Fruit fly (Drosophila melanogaster): ENCODE data around the gene CG18508.
A peak's percentile ranks its signal among the peaks of the same experiment; 100 is the strongest.

Gene CG18508

dm6 chrX:3205887-3206794 is 33.2 kb upstream of the CG18508 start (continued):
- TF ChIP-seq CG7368 (GFP tag; optimal IDR thresholded peaks at IDR 0.05) = peak; percentile 64
- TF ChIP-seq Eip75B (GFP tag; optimal IDR thresholded peaks at IDR 0.05) = peak; percentile 55
- peak; percentile 44 for TF ChIP-seq Hr4 (GFP tag; optimal IDR thresholded peaks at IDR 0.05)
- TF ChIP-seq Lpt (GFP tag; optimal IDR thresholded peaks at IDR 0.05) = no peak
- TF ChIP-seq CG4318 (GFP tag; optimal IDR thresholded peaks at IDR 0.05) = no peak
- peak; percentile 69 for TF ChIP-seq eg (GFP tag; IDR thresholded peaks at IDR 0.05)
- TF ChIP-seq CG6854 (GFP tag; optimal IDR thresholded peaks at IDR 0.05) = no peak
- no peak for TF ChIP-seq CG9139 (GFP tag; optimal IDR thresholded peaks at IDR 0.05)
- peak; percentile 23 for TF ChIP-seq Sox15 (GFP tag; optimal IDR thresholded peaks at IDR 0.05)
- TF ChIP-seq Hr38 (GFP tag; optimal IDR thresholded peaks at IDR 0.05) = no peak
- peak; percentile 48 for TF ChIP-seq Sox102F (GFP tag; optimal IDR thresholded peaks at IDR 0.05)
- TF ChIP-seq CG34406 (GFP tag; optimal IDR thresholded peaks at IDR 0.05) = peak; percentile 30
- TF ChIP-seq svp (GFP tag) = peak; percentile 71
- TF ChIP-seq CG1621 (tag; optimal IDR thresholded peaks at IDR 0.05) = no peak
- peak; percentile 47 for TF ChIP-seq lz (GFP tag; optimal IDR thresholded peaks at IDR 0.05)

- TF ChIP-seq Met (GFP tag; optimal IDR thresholded peaks at IDR 0.05) = no peak
- TF ChIP-seq svp (GFP tag) = peak; percentile 34
- TF ChIP-seq Ets21C (GFP tag; optimal IDR thresholded peaks at IDR 0.05) = no peak
- peak; percentile 43 for TF ChIP-seq Eip78C (GFP tag)
These were observed 20.8 kb upstream of the CG18508 start for dm6 chrX:3193774-3194173.

- TF ChIP-seq CG11902 (GFP tag; optimal IDR thresholded peaks at IDR 0.05) = no peak
These were observed 19.4 kb upstream of the CG18508 start for dm6 chrX:3192301-3192700.

- TF ChIP-seq svp (GFP tag) (peak; percentile 46), CG6854 (GFP tag; optimal IDR thresholded peaks at IDR 0.05) (no peak), CG8319 (GFP tag; optimal IDR thresholded peaks at IDR 0.05) (no peak), Eip78C (GFP tag) (peak; percentile 25)
These were observed 18.0 kb upstream of the CG18508 start for dm6 chrX:3190837-3191458.

dm6 chrX:3189723-3190122 is 16.8 kb upstream of the CG18508 start:
- no peak for TF ChIP-seq lz (GFP tag; optimal IDR thresholded peaks at IDR 0.05)
- TF ChIP-seq CG3919 (GFP tag; optimal IDR thresholded peaks at IDR 0.05) = no peak
- peak; percentile 49 for TF ChIP-seq CG16779 (tag; optimal IDR thresholded peaks at IDR 0.05)
- TF ChIP-seq CG8119 (GFP tag; IDR thresholded peaks at IDR 0.05) = peak; percentile 87
- TF ChIP-seq dsx (GFP tag; optimal IDR thresholded peaks at IDR 0.05; ENCODE audit: poor library complexity, severe bottlenecking) = no peak
- peak; percentile 86 for TF ChIP-seq CG6276 (GFP tag; optimal IDR thresholded peaks at IDR 0.05)
- TF ChIP-seq Sox15 (GFP tag; optimal IDR thresholded peaks at IDR 0.05) = no peak
- no peak for TF ChIP-seq spab (GFP tag; optimal IDR thresholded peaks at IDR 0.05)
- TF ChIP-seq Ets21C (GFP tag; optimal IDR thresholded peaks at IDR 0.05) = no peak
- TF ChIP-seq fd59A (GFP tag; optimal IDR thresholded peaks at IDR 0.05) = no peak
- TF ChIP-seq cyc (GFP tag; optimal IDR thresholded peaks at IDR 0.05) = no peak
- peak; percentile 20 for TF ChIP-seq OdsH (GFP tag; optimal IDR thresholded peaks at IDR 0.05)
- no peak for TF ChIP-seq Smox (GFP tag; optimal IDR thresholded peaks at IDR 0.05)
- peak; percentile 80 for TF ChIP-seq CG15336 (GFP tag; IDR thresholded peaks at IDR 0.05)
- TF ChIP-seq Ets96B (tag; optimal IDR thresholded peaks at IDR 0.05) = no peak
- TF ChIP-seq CG32006 (GFP tag; optimal IDR thresholded peaks at IDR 0.05) = peak; percentile 50
- peak in 1 of 2 experiments; percentile 40 for TF ChIP-seq ss (GFP tag; optimal IDR thresholded peaks at IDR 0.05)
- TF ChIP-seq eg (GFP tag; IDR thresholded peaks at IDR 0.05) = peak; percentile 92
- no peak for TF ChIP-seq Eip75B (GFP tag; optimal IDR thresholded peaks at IDR 0.05)
- TF ChIP-seq CG6808 (GFP tag; optimal IDR thresholded peaks at IDR 0.05) = no peak
- TF ChIP-seq Met (GFP tag; optimal IDR thresholded peaks at IDR 0.05) = no peak
- no peak for TF ChIP-seq CG10631 (GFP tag; optimal IDR thresholded peaks at IDR 0.05)
- peak; percentile 77 for TF ChIP-seq CG6163 (GFP tag; IDR thresholded peaks at IDR 0.05)
- no peak for TF ChIP-seq CG11762 (GFP tag; optimal IDR thresholded peaks at IDR 0.05; ENCODE audit: insufficient read depth)
- no peak for TF ChIP-seq vri (GFP tag; optimal IDR thresholded peaks at IDR 0.05)
- TF ChIP-seq CG6792 (GFP tag; optimal IDR thresholded peaks at IDR 0.05) = no peak
- peak; percentile 24 for TF ChIP-seq svp (GFP tag)
- peak; percentile 61 for TF ChIP-seq Eip78C (GFP tag)
- TF ChIP-seq Hr4 (GFP tag; optimal IDR thresholded peaks at IDR 0.05) = no peak
- TF ChIP-seq CG4318 (GFP tag; optimal IDR thresholded peaks at IDR 0.05) = no peak
- TF ChIP-seq Sox102F (GFP tag; optimal IDR thresholded peaks at IDR 0.05) = no peak
